Worm (Caenorhabditis elegans) whole organism, L4 larva: ENCODE data around the gene R31.2.

Experiments used
- attf-4 ChIP-seq: sonication (generic microtip); optimal IDR thresholded peaks from 3 replicates; lab custom pipeline; 2017; ENCODE audit warnings: missing biosample characterization, missing genetic modification characterization
- pqm-1 ChIP-seq: sonication (generic microtip); optimal IDR thresholded peaks from 2 replicates; lab custom pipeline; 2017; ENCODE audit warnings: missing biosample characterization, missing genetic modification characterization

ce11 chrV:11949509-11950117, 32.2 kb downstream of the R31.2 start:
- no peak for TF ChIP-seq attf-4
- no peak for TF ChIP-seq pqm-1 (tag; lab: Kevin White, UChicago)
